Worm (Caenorhabditis elegans): ENCODE measurements around the gene twk-39.

twk-39 gene

DNA sequence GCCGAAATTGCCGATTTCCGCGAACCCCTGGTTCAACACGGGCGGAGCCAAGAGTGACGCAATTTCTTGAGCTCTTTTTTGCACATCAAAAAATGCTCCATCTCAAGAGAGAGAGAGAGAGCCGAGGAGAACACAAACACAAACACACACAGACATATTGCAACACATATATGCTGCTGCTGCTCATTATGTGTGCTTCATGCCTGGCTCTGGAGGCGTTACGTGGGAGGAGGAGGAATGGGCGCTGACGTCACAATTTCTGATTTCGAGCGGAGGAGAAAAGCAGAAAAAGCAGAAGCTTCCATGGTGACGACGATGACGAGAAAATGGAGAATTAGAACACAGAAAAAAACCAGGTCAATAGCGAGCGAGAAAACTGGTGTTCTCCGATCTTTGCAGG, 40.5 kb downstream of the twk-39 start:
- TF ChIP-seq Y56A3A.18 (GFP tag; IDR thresholded peaks at IDR 0.05) (no peak), zim-3 (tag; optimal IDR thresholded peaks at IDR 0.05) (no peak), repo-1 (tag; optimal IDR thresholded peaks at IDR 0.05) (no peak), egrh-3 (GFP tag; IDR thresholded peaks at IDR 0.05) (0 out of 2 replicates have a peak, but pooled peaks have one; percentile 22), T26A5.8 (tag; optimal IDR thresholded peaks at IDR 0.05) (no peak), mcd-1 (GFP tag; IDR thresholded peaks at IDR 0.05) (no peak), dpl-1 (GFP tag; optimal IDR thresholded peaks at IDR 0.05) (no peak), C06A6.2 (GFP tag; conservative IDR thresholded peaks at IDR 0.05) (no peak), rec-8 (tag; optimal IDR thresholded peaks at IDR 0.05) (no peak), ztf-3 (GFP tag; optimal IDR thresholded peaks at IDR 0.05) (no peak), bed-1 (GFP tag; IDR thresholded peaks at IDR 0.05) (no peak), zfh-2 (GFP tag; conservative IDR thresholded peaks at IDR 0.05) (peak; percentile 74), fkh-3 (tag; optimal IDR thresholded peaks at IDR 0.05) (no peak), B0035.1 (tag; optimal IDR thresholded peaks at IDR 0.05) (no peak), madf-10 (tag; optimal IDR thresholded peaks at IDR 0.05) (peak; percentile 6), ztf-25 (GFP tag; IDR thresholded peaks at IDR 0.05) (no peak), hrde-1 (tag; optimal IDR thresholded peaks at IDR 0.05; ENCODE audit: borderline replicate concordance) (no peak), lsy-27 (tag; optimal IDR thresholded peaks at IDR 0.05; ENCODE audit: borderline replicate concordance, insufficient read depth) (no peak), dox-1 (GFP tag; IDR thresholded peaks at IDR 0.05) (0 out of 2 replicates have a peak, but pooled peaks have one; percentile 12), ztf-18 (tag; optimal IDR thresholded peaks at IDR 0.05) (no peak), nhr-80 (tag; optimal IDR thresholded peaks at IDR 0.05) (no peak), ceh-27 (GFP tag; optimal IDR thresholded peaks at IDR 0.05) (no peak), mxl-1 (tag; optimal IDR thresholded peaks at IDR 0.05) (no peak), die-1 (tag; optimal IDR thresholded peaks at IDR 0.05) (peak; percentile 42), lin-26 (GFP tag; IDR thresholded peaks at IDR 0.05) (no peak), cebp-1 (GFP tag; IDR thresholded peaks at IDR 0.05) (no peak; the same call in 1 of the 2 replicates), cebp-1 (tag; optimal IDR thresholded peaks at IDR 0.05) (peak; percentile 49), attf-5 (GFP tag; optimal IDR thresholded peaks at IDR 0.05) (no peak), F33H1.4 (GFP tag; IDR thresholded peaks at IDR 0.05) (no peak)

DNA sequence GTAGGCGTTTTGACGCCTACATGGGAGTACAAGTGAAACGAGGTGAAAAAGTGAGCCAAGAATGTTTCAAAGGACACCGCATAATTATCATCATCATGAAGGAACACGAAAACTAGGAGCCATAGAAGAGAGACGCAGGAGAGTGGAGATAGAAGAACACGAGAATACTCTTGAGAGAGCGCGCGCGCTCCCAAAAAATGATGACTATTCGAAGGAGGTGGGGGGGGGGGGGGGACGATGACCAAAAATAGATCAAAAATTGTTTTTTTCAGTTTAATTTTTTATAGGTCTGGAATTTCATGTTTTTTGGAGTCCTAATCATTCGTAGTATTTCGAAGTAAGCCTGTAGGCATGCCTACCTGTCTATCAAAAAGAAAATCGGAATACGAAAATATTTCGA, 41.2 kb downstream of the twk-39 start:
- TF ChIP-seq F23B12.7 (tag; optimal IDR thresholded peaks at IDR 0.05; ENCODE audit: insufficient read depth) (peak; percentile 0), ets-4 (GFP tag; optimal IDR thresholded peaks at IDR 0.05) (no peak), bed-1 (GFP tag; IDR thresholded peaks at IDR 0.05) (no peak), mes-4 (tag; optimal IDR thresholded peaks at IDR 0.05) (no peak), egl-18 (GFP tag; IDR thresholded peaks at IDR 0.05) (no peak), C17E4.6 (GFP tag; IDR thresholded peaks at IDR 0.05) (no peak), ceh-100 (GFP tag; IDR thresholded peaks at IDR 0.05) (0 out of 2 replicates have a peak, but pooled peaks have one; percentile 19), nfya-2 (GFP tag; IDR thresholded peaks at IDR 0.05) (no peak), somi-1 (GFP tag; optimal IDR thresholded peaks at IDR 0.05) (no peak), hlh-12 (tag; optimal IDR thresholded peaks at IDR 0.05) (no peak), xnd-1 (tag; optimal IDR thresholded peaks at IDR 0.05) (no peak), D2030.7 (GFP tag; IDR thresholded peaks at IDR 0.05) (no peak), efl-1 (GFP tag; optimal IDR thresholded peaks at IDR 0.05) (peak; percentile 54), Y56A3A.18 (GFP tag; IDR thresholded peaks at IDR 0.05) (no peak), K11D2.4 (GFP tag; IDR thresholded peaks at IDR 0.05) (no peak), ceh-40 (GFP tag; IDR thresholded peaks at IDR 0.05) (no peak), snpc-1.1 (tag; optimal IDR thresholded peaks at IDR 0.05; ENCODE audit: insufficient read depth) (no peak), nhr-27 (tag; optimal IDR thresholded peaks at IDR 0.05) (no peak), nfyb-1 (GFP tag; IDR thresholded peaks at IDR 0.05) (no peak), tbx-9 (tag; optimal IDR thresholded peaks at IDR 0.05; ENCODE audit: borderline replicate concordance) (no peak), chd-7 (tag; optimal IDR thresholded peaks at IDR 0.05) (no peak), let-607 (tag; optimal IDR thresholded peaks at IDR 0.05) (no peak), rcor-1 (GFP tag; IDR thresholded peaks at IDR 0.05) (no peak)
